Worm (Caenorhabditis elegans): ENCODE measurements around the gene grl-2.

DNA sequence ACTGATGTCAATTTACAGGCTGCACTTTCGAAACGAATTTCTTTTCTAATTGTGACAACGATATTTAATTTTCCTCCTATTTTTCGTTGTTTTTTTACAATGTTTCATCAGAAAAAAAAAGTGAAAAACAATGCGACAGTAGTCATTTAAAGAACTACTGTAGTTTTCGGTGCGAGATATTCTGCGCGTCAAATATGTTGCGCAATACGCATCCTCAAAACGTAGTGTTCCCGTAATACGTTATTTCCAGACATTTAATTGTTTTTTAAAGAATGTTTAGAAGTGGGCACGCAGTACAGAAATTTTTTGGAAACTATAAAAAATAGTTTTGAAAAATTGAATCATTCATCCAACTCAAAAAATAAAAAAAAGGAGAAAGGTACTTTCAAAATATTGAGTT lies 29.2 kb downstream of the grl-2 start:
- TF ChIP-seq nhr-21 (tag; optimal IDR thresholded peaks at IDR 0.05), result no peak
- no peak for TF ChIP-seq nhr-23 (tag; optimal IDR thresholded peaks at IDR 0.05)
- TF ChIP-seq ceh-82 (tag; optimal IDR thresholded peaks at IDR 0.05), result no peak
